Worm (Caenorhabditis elegans) whole organism, mixed stage, embryonic: ENCODE data around the gene gen-1.

Source experiments
- lin-32 ChIP-seq: fragments of 200-800 bp; sonication (Bioruptor generic); optimal IDR thresholded peaks from 2 replicates; lab custom pipeline; 2018; ENCODE audit warnings: mild to moderate bottlenecking, missing genetic modification characterization, missing compliant biosample characterization
- mab-5 ChIP-seq: fragments of 150-350 bp; optimal IDR thresholded peaks from 2 replicates; lab custom pipeline; 2014; ENCODE audit warnings: missing biosample characterization, missing genetic modification characterization
- pha-4 ChIP-seq: fragments of 150-350 bp; optimal IDR thresholded peaks from 2 replicates; lab custom pipeline; 2018; ENCODE audit warnings: missing biosample characterization, missing genetic modification reagents, missing genetic modification characterization
- ztf-11 ChIP-seq: fragments of 150-350 bp; optimal IDR thresholded peaks from 2 replicates; lab custom pipeline; 2014; ENCODE audit warnings: missing biosample characterization, missing genetic modification characterization

DNA sequence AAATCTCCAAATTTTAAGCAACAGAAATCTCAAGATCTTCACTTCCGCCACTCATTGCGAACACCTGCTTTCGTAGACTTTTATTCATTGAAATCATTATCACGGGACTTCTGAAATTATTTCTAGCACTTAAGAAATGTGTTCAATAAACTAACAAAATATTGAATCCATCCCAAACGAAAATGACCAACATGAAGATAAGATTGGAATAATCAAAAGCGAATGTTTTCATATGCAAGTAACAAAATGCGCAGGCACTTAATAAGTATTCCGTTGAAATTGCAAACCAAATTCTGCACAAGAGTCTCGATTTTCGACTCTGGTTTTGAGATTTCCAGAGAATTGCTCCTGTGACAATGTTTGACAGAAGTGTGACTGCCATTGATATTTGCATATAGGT, 16.5 kb upstream of the gen-1 start, which contains the start of gene srg-5:
- TF ChIP-seq mab-5 (tag; lab: Kevin White, UChicago) = no peak
- TF ChIP-seq pha-4 (tag; lab: Kevin White, UChicago) = no peak
- no peak for TF ChIP-seq ztf-11
- no peak for TF ChIP-seq lin-32 (GFP tag; lab: Kevin White, UChicago)
